Worm (Caenorhabditis elegans) whole organism, L4 larva: ENCODE data around the gene nspc-18.
A peak's percentile ranks its signal among the peaks of the same experiment; 100 is the strongest.

ENCODE experiments used
- F26F4.8 ChIP-seq: fragments of 200-800 bp; sonication (Bioruptor generic); conservative IDR thresholded peaks from 2 replicates; pipeline ENCODE4 v1.3.6; 2022; ENCODE audit warnings: missing genetic modification characterization, missing compliant biosample characterization
- R02D3.7 ChIP-seq: fragments of 150-350 bp; sonication (generic microtip); optimal IDR thresholded peaks from 3 replicates; lab custom pipeline; 2014; ENCODE audit warnings: missing biosample characterization, missing genetic modification characterization
- Y75B8A.6 ChIP-seq: fragments of 200-800 bp; sonication (Bioruptor generic); IDR thresholded peaks from 2 replicates; pipeline ENCODE4 v1.3.6; 2022; ENCODE audit warnings: missing genetic modification reagents, missing genetic modification characterization, missing compliant biosample characterization
- ZK546.5 ChIP-seq, 2 experiments: sonication (generic microtip); optimal IDR thresholded peaks; 2 replicates each; lab custom pipeline; 2017; ENCODE audit warnings: missing biosample characterization in 2 of 2, missing genetic modification characterization in 2 of 2
- aly-2 ChIP-seq: sonication (generic microtip); optimal IDR thresholded peaks from 2 replicates; lab custom pipeline; 2018; ENCODE audit warnings: missing biosample characterization, missing genetic modification characterization
- ces-1 ChIP-seq: fragments of 150-350 bp; sonication (generic microtip); optimal IDR thresholded peaks from 4 replicates; lab custom pipeline; 2014; ENCODE audit warnings: missing biosample characterization, missing genetic modification reagents, missing genetic modification characterization
- dve-1 ChIP-seq: sonication (generic microtip); optimal IDR thresholded peaks from 2 replicates; lab custom pipeline; 2017; ENCODE audit warnings: antibody characterized with exemption, mild to moderate bottlenecking, missing genetic modification characterization, missing compliant biosample characterization; ENCODE audit not compliant: insufficient read depth
- egl-43 ChIP-seq: fragments of 200-800 bp; sonication (Bioruptor generic); IDR thresholded peaks from 2 replicates; pipeline ENCODE4 v1.3.6; 2022; ENCODE audit warnings: missing genetic modification reagents, missing genetic modification characterization, missing compliant biosample characterization
- jun-1 ChIP-seq: fragments of 150-350 bp; optimal IDR thresholded peaks from 2 replicates; lab custom pipeline; 2014; ENCODE audit warnings: missing biosample characterization, missing genetic modification reagents, missing genetic modification characterization
- nhr-11 ChIP-seq: fragments of 150-350 bp; optimal IDR thresholded peaks from 2 replicates; lab custom pipeline; 2014; ENCODE audit warnings: missing biosample characterization, missing genetic modification characterization
- nhr-25 ChIP-seq: sonication (generic microtip); optimal IDR thresholded peaks from 2 replicates; lab custom pipeline; 2017; ENCODE audit warnings: missing genetic modification characterization, mild to moderate bottlenecking, missing compliant biosample characterization, antibody characterized with exemption, moderate library complexity, borderline replicate concordance; ENCODE audit not compliant: insufficient read depth
- nhr-77 ChIP-seq: fragments of 150-350 bp; optimal IDR thresholded peaks from 2 replicates; lab custom pipeline; 2014; ENCODE audit warnings: missing biosample characterization, missing genetic modification characterization
- vab-7 ChIP-seq: fragments of 200-800 bp; sonication (Bioruptor generic); IDR thresholded peaks from 2 replicates; pipeline ENCODE4 v1.3.6; 2022; ENCODE audit warnings: missing genetic modification reagents, missing genetic modification characterization, missing compliant biosample characterization

DNA sequence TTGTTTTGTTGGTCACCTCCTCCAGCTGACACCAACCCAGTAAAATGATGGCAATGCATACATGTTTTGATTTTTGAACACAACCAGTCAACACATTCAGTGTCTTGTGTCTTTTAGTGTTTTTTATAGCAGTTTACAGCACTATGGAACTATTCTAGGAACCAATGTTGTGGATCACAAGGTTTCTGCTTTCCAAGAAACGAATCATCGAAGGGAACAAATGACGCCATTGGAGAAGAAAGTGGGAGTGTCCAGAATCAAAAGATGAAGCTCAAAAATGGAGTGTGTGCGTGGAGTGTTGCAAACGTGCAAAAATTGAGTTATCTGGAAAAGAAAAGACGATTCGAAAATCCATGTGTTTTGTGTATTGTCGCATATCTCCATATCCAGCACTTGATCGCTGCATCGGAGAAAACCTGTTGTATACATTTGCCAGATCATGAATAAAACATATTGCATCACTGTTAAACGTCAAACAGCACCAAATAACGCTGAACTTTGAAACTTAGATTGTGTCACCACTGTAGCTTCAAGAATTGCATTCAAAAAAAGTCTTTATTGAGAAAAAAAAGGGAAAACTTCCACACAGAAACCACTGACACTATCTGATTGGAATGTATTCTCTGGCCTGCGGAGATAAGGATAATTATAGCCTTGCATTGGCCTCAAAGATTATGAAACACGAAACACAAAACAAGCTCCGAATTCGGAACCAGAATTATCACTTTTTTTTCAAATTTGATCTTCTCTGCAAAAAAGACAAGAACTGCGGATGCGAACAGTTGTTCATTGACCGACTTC, 35.0 kb upstream of the nspc-18 start:
- TF ChIP-seq R02D3.7 (tag; lab: Kevin White, UChicago): no peak
- TF ChIP-seq aly-2: no peak
- no peak for TF ChIP-seq jun-1 (tag; lab: Kevin White, UChicago)
- TF ChIP-seq Y75B8A.6 (GFP tag; lab: Robert Waterston, UW): no peak
- TF ChIP-seq ZK546.5 (tag; optimal IDR thresholded peaks at IDR 0.05; lab: Kevin White, UChicago): no peak
- peak; percentile 97 for TF ChIP-seq nhr-11 (tag; lab: Kevin White, UChicago)
- peak; percentile 66; the same call in 1 of the 2 replicates for TF ChIP-seq egl-43
- TF ChIP-seq ces-1 (GFP tag; lab: Kevin White, UChicago): no peak
- no peak for TF ChIP-seq F26F4.8 (GFP tag; lab: Robert Waterston, UW)
- peak; percentile 54 for TF ChIP-seq dve-1
- peak; percentile 61 for TF ChIP-seq nhr-77 (tag; lab: Kevin White, UChicago)
- no peak for TF ChIP-seq nhr-25
- TF ChIP-seq vab-7 (GFP tag; lab: Robert Waterston, UW): no peak
